Fruit fly (Drosophila melanogaster) whole organism, embryonic: ENCODE data around the gene Atg13.
A peak's percentile ranks its signal among the peaks of the same experiment; 100 is the strongest.

Experiments
- ATbp ChIP-seq: fragments of 200-800 bp; sonication (Bioruptor generic); optimal IDR thresholded peaks from 2 replicates; lab custom pipeline; 2017; ENCODE audit warnings: missing biosample characterization, mild to moderate bottlenecking, missing genetic modification characterization, missing genetic modification reagents
- BtbVII ChIP-seq: fragments of 200-800 bp; sonication (Bioruptor generic); optimal IDR thresholded peaks from 3 replicates; lab custom pipeline; 2017; ENCODE audit warnings: missing biosample characterization, mild to moderate bottlenecking, missing genetic modification characterization
- CG13775 ChIP-seq: fragments of 200-800 bp; sonication (Bioruptor generic); optimal IDR thresholded peaks from 3 replicates; lab custom pipeline; 2017; ENCODE audit warnings: missing biosample characterization, mild to moderate bottlenecking, missing genetic modification characterization
- CG14667 ChIP-seq: fragments of 200-800 bp; sonication (Bioruptor generic); IDR thresholded peaks from 2 replicates; pipeline ENCODE4 v1.3.6; 2022; ENCODE audit warnings: missing biosample characterization, missing genetic modification characterization
- CG14860 ChIP-seq: fragments of 200-800 bp; sonication (Bioruptor generic); IDR thresholded peaks from 3 replicates; pipeline ENCODE4 v1.3.6; 2022; ENCODE audit warnings: missing biosample characterization, missing genetic modification characterization; ENCODE audit not compliant: partially characterized antibody
- CG15514 ChIP-seq: fragments of 200-800 bp; sonication (Bioruptor generic); optimal IDR thresholded peaks from 3 replicates; lab custom pipeline; 2017; ENCODE audit warnings: missing biosample characterization, missing genetic modification characterization, mild to moderate bottlenecking, moderate library complexity, missing genetic modification reagents
- CG17186 ChIP-seq: fragments of 200-800 bp; sonication (Bioruptor generic); optimal IDR thresholded peaks from 3 replicates; lab custom pipeline; 2017; ENCODE audit warnings: missing biosample characterization, missing genetic modification reagents, missing genetic modification characterization
- CG17802 ChIP-seq: fragments of 200-800 bp; sonication (Bioruptor generic); optimal IDR thresholded peaks from 2 replicates; lab custom pipeline; 2018; ENCODE audit warnings: missing biosample characterization, mild to moderate bottlenecking, missing genetic modification characterization, moderate library complexity
- CG2120 ChIP-seq: fragments of 200-800 bp; sonication (Bioruptor generic); optimal IDR thresholded peaks from 3 replicates; lab custom pipeline; 2016; ENCODE audit warnings: missing biosample characterization, missing genetic modification characterization
- CG2129 ChIP-seq: fragments of 200-800 bp; sonication (Bioruptor generic); IDR thresholded peaks from 2 replicates; pipeline ENCODE4 v1.3.6; 2022; ENCODE audit warnings: missing biosample characterization, missing genetic modification characterization; ENCODE audit not compliant: partially characterized antibody
- CG30403 ChIP-seq: fragments of 200-800 bp; sonication (Bioruptor generic); optimal IDR thresholded peaks from 3 replicates; lab custom pipeline; 2016; ENCODE audit warnings: missing biosample characterization, missing genetic modification characterization
- CG31441 ChIP-seq: fragments of 200-800 bp; sonication (Bioruptor generic); IDR thresholded peaks from 2 replicates; pipeline ENCODE4 v1.3.6; 2022; ENCODE audit warnings: missing biosample characterization, missing genetic modification characterization
- CG4617 ChIP-seq: fragments of 200-800 bp; sonication (Bioruptor generic); optimal IDR thresholded peaks from 3 replicates; lab custom pipeline; 2016; ENCODE audit warnings: missing biosample characterization, missing genetic modification characterization, borderline replicate concordance
- CG7786 ChIP-seq: fragments of 200-800 bp; sonication (Bioruptor generic); optimal IDR thresholded peaks from 2 replicates; lab custom pipeline; 2016; ENCODE audit warnings: missing biosample characterization, missing genetic modification characterization
- CG8290 ChIP-seq, 3 experiments: fragments of 200-800 bp; sonication (Bioruptor generic); optimal IDR thresholded peaks; 2 replicates each; lab custom pipeline; 2016 to 2019; ENCODE audit warnings: missing biosample characterization in 3 of 3, missing genetic modification characterization in 3 of 3, mild to moderate bottlenecking in 2 of 3, moderate library complexity in 1 of 3
- CG9609 ChIP-seq: fragments of 200-800 bp; sonication (Bioruptor generic); optimal IDR thresholded peaks from 3 replicates; lab custom pipeline; 2016; ENCODE audit warnings: missing biosample characterization, missing genetic modification characterization
- CG9727 ChIP-seq: fragments of 200-800 bp; sonication (Bioruptor generic); optimal IDR thresholded peaks from 3 replicates; lab custom pipeline; 2017; ENCODE audit warnings: missing biosample characterization, mild to moderate bottlenecking, missing genetic modification characterization
- CG9797 ChIP-seq: fragments of 200-800 bp; sonication (Bioruptor generic); optimal IDR thresholded peaks from 3 replicates; lab custom pipeline; 2018; ENCODE audit warnings: missing biosample characterization, mild to moderate bottlenecking, missing genetic modification characterization
- CTCF ChIP-seq: fragments of 200-800 bp; sonication (Bioruptor generic); optimal IDR thresholded peaks from 2 replicates; lab custom pipeline; 2017; ENCODE audit warnings: missing biosample characterization, mild to moderate bottlenecking, missing genetic modification characterization, moderate library complexity
- Deaf1 ChIP-seq: fragments of 200-800 bp; optimal IDR thresholded peaks from 3 replicates; lab custom pipeline; 2019; ENCODE audit warnings: missing biosample characterization, mild to moderate bottlenecking, missing genetic modification characterization, moderate library complexity
- Dref ChIP-seq: fragments of 200-800 bp; sonication (Bioruptor generic); IDR thresholded peaks from 2 replicates; pipeline ENCODE4 v1.3.6; 2022; ENCODE audit warnings: missing biosample characterization, missing genetic modification characterization
- Ets65A ChIP-seq: fragments of 200-800 bp; sonication (Bioruptor generic); peaks from one replicate; lab custom pipeline; 2016; ENCODE audit warnings: missing biosample characterization, missing genetic modification characterization
- Meics ChIP-seq: fragments of 200-800 bp; sonication (Bioruptor generic); optimal IDR thresholded peaks from 2 replicates; lab custom pipeline; 2017; ENCODE audit warnings: missing biosample characterization, mild to moderate bottlenecking, missing genetic modification characterization
- Myb ChIP-seq: fragments of 200-800 bp; sonication (Bioruptor generic); optimal IDR thresholded peaks from 2 replicates; lab custom pipeline; 2016; ENCODE audit warnings: missing biosample characterization, missing genetic modification characterization
- Nf-YC ChIP-seq: fragments of 200-800 bp; optimal IDR thresholded peaks from 3 replicates; lab custom pipeline; 2019; ENCODE audit warnings: missing biosample characterization, mild to moderate bottlenecking, missing genetic modification characterization, moderate library complexity
- Xrp1 ChIP-seq: fragments of 200-800 bp; sonication (Bioruptor generic); IDR thresholded peaks from 2 replicates; pipeline ENCODE4 v1.3.6; 2022; ENCODE audit warnings: missing biosample characterization, missing genetic modification characterization
- ato ChIP-seq: fragments of 200-800 bp; sonication (Bioruptor generic); IDR thresholded peaks from 2 replicates; pipeline ENCODE4 v1.3.6; 2022; ENCODE audit warnings: missing biosample characterization, missing genetic modification characterization; ENCODE audit not compliant: partially characterized antibody
- bbx ChIP-seq: fragments of 200-800 bp; sonication (Bioruptor generic); IDR thresholded peaks from 2 replicates; pipeline ENCODE4 v1.3.6; 2022; ENCODE audit warnings: missing biosample characterization, missing genetic modification characterization; ENCODE audit not compliant: partially characterized antibody
- dm ChIP-seq: fragments of 200-800 bp; sonication (Bioruptor generic); optimal IDR thresholded peaks from 3 replicates; lab custom pipeline; 2016; ENCODE audit warnings: missing biosample characterization, missing genetic modification characterization
- ftz-f1 ChIP-seq: fragments of 200-800 bp; sonication (Bioruptor generic); optimal IDR thresholded peaks from 2 replicates; lab custom pipeline; 2016; ENCODE audit warnings: missing biosample characterization, missing genetic modification characterization
- gfzf ChIP-seq: fragments of 200-800 bp; sonication (Bioruptor generic); optimal IDR thresholded peaks from 2 replicates; lab custom pipeline; 2016; ENCODE audit warnings: missing biosample characterization, mild to moderate bottlenecking, missing genetic modification characterization, moderate library complexity
- gsb ChIP-seq: fragments of 200-800 bp; sonication (Bioruptor generic); IDR thresholded peaks from 2 replicates; pipeline ENCODE4 v1.3.6; 2022; ENCODE audit warnings: missing biosample characterization, missing genetic modification characterization
- her ChIP-seq: fragments of 200-800 bp; sonication (Bioruptor generic); optimal IDR thresholded peaks from 2 replicates; lab custom pipeline; 2016; ENCODE audit warnings: missing biosample characterization, missing genetic modification characterization
- p53 ChIP-seq: fragments of 200-800 bp; sonication (Bioruptor generic); optimal IDR thresholded peaks from 2 replicates; lab custom pipeline; 2016; ENCODE audit warnings: missing biosample characterization, missing genetic modification characterization
- pho ChIP-seq: fragments of 200-800 bp; sonication (Bioruptor generic); optimal IDR thresholded peaks from 2 replicates; lab custom pipeline; 2016; ENCODE audit warnings: missing biosample characterization, missing genetic modification characterization
- pzg ChIP-seq: fragments of 200-800 bp; sonication (Bioruptor generic); optimal IDR thresholded peaks from 3 replicates; lab custom pipeline; 2018; ENCODE audit warnings: missing biosample characterization, mild to moderate bottlenecking, missing genetic modification characterization, moderate library complexity
- ranshi ChIP-seq: fragments of 200-800 bp; sonication (Bioruptor generic); IDR thresholded peaks from 2 replicates; pipeline ENCODE4 v1.3.6; 2022; ENCODE audit warnings: missing biosample characterization, missing genetic modification characterization
- sisA ChIP-seq: fragments of 200-800 bp; sonication (Bioruptor generic); IDR thresholded peaks from 2 replicates; pipeline ENCODE4 v1.3.6; 2022; ENCODE audit warnings: missing biosample characterization, missing genetic modification characterization
- slbo ChIP-seq: fragments of 200-800 bp; sonication (Bioruptor generic); IDR thresholded peaks from 2 replicates; pipeline ENCODE4 v1.3.6; 2022; ENCODE audit warnings: missing biosample characterization, missing genetic modification characterization
- sug ChIP-seq: fragments of 200-800 bp; optimal IDR thresholded peaks from 2 replicates; lab custom pipeline; 2019; ENCODE audit warnings: missing biosample characterization, mild to moderate bottlenecking, missing genetic modification characterization, moderate library complexity
- tll ChIP-seq, 2 experiments: fragments of 200-800 bp in 1 of 2; fragments of >200 bp in 1 of 2; sonication (Bioruptor generic) in 1 of 2; optimal IDR thresholded peaks; 2 replicates each; lab custom pipeline; 2017 to 2019; ENCODE audit warnings: missing biosample characterization in 2 of 2, missing genetic modification characterization in 2 of 2, mild to moderate bottlenecking in 1 of 2, moderate library complexity in 1 of 2

Gene Atg13

dm6 chr3R:8300928-8301752 lies 48.5 kb upstream of the Atg13 start, which contains the start of the genes CG9626 and mRpL1 (continued):
- no peak for TF ChIP-seq gsb
- peak; percentile 95 for TF ChIP-seq Ets65A (GFP tag; lab: Kevin White, UChicago)
- TF ChIP-seq ATbp: no peak
- no peak for TF ChIP-seq CG9727 (GFP tag; lab: Kevin White, UChicago)
- peak; percentile 49; the same call in 1 of the 2 replicates for TF ChIP-seq slbo (GFP tag; lab: Robert Waterston, UW)
- 0 out of 2 replicates have a peak, but pooled peaks have one; percentile 35 for TF ChIP-seq ranshi
- TF ChIP-seq CG8290 (GFP tag; optimal IDR thresholded peaks at IDR 0.05; lab: Kevin White, UChicago): peak; percentile 2
- peak in 1 of 2 experiments; percentile 79 for TF ChIP-seq CG8290 (tag; optimal IDR thresholded peaks at IDR 0.05; lab: Kevin White, UChicago)
- TF ChIP-seq CG14667 (GFP tag; lab: Robert Waterston, UW): no peak
- TF ChIP-seq Nf-YC (tag; lab: Kevin White, UChicago): no peak
- TF ChIP-seq Dref (GFP tag; lab: Robert Waterston, UW): peak; percentile 42
- peak; percentile 17 for TF ChIP-seq pho (GFP tag; lab: Kevin White, UChicago)
- TF ChIP-seq CG9797 (GFP tag; lab: Kevin White, UChicago): peak; percentile 47
- TF ChIP-seq her: no peak
- TF ChIP-seq pzg (GFP tag; lab: Kevin White, UChicago): peak; percentile 90
- TF ChIP-seq gfzf: peak; percentile 63
- peak; percentile 49 for TF ChIP-seq CG2120
- TF ChIP-seq CG31441 (GFP tag; lab: Robert Waterston, UW): no peak
- no peak for TF ChIP-seq CG13775 (GFP tag; lab: Kevin White, UChicago)
- TF ChIP-seq tll (GFP tag; optimal IDR thresholded peaks at IDR 0.05; lab: Kevin White, UChicago): peak in 1 of 2 experiments; percentile 89
- peak; percentile 94 for TF ChIP-seq ftz-f1 (GFP tag; lab: Kevin White, UChicago)
- TF ChIP-seq CG15514 (GFP tag; lab: Kevin White, UChicago): peak; percentile 87
- TF ChIP-seq CG14860: no peak
- no peak for TF ChIP-seq BtbVII
- TF ChIP-seq Xrp1 (GFP tag; lab: Robert Waterston, UW): no peak
- peak; percentile 7 for TF ChIP-seq CG17802 (tag; lab: Kevin White, UChicago)
- peak; percentile 47 for TF ChIP-seq bbx
- peak; percentile 70 for TF ChIP-seq ato (GFP tag; lab: Robert Waterston, UW)
- peak; percentile 46 for TF ChIP-seq sug
- peak; percentile 69 for TF ChIP-seq dm (GFP tag; lab: Kevin White, UChicago)
- peak; percentile 99 for TF ChIP-seq Myb (GFP tag; lab: Kevin White, UChicago)
- peak; percentile 58 for TF ChIP-seq Deaf1 (tag; lab: Kevin White, UChicago)
- TF ChIP-seq CG30403 (GFP tag; lab: Kevin White, UChicago): peak; percentile 12
- TF ChIP-seq sisA: 0 out of 2 replicates have a peak, but pooled peaks have one; percentile 21
- TF ChIP-seq p53 (GFP tag; lab: Kevin White, UChicago): peak; percentile 5
- TF ChIP-seq Meics (GFP tag; lab: Kevin White, UChicago): peak; percentile 9
- peak; percentile 92 for TF ChIP-seq CG4617 (GFP tag; lab: Kevin White, UChicago)
- TF ChIP-seq CTCF: peak; percentile 82
- TF ChIP-seq CG2129 (GFP tag; lab: Robert Waterston, UW): no peak
- peak; percentile 9 for TF ChIP-seq CG7786 (GFP tag; lab: Kevin White, UChicago)
- TF ChIP-seq CG17186 (GFP tag; lab: Kevin White, UChicago): peak; percentile 64
- peak; percentile 10 for TF ChIP-seq CG9609 (GFP tag; lab: Kevin White, UChicago)
- TF ChIP-seq, all 482 proteins: peak for 114
